Worm (Caenorhabditis elegans) whole organism, young adult: ENCODE measurements around the gene T14G11.1.

Experiments used
- B0261.1 ChIP-seq: sonication (generic microtip); optimal IDR thresholded peaks from 2 replicates; lab custom pipeline; 2016; ENCODE audit warnings: mild to moderate bottlenecking, missing genetic modification characterization, moderate library complexity, missing compliant biosample characterization
- B0336.3 ChIP-seq: fragments of 200-800 bp; sonication (Bioruptor generic); IDR thresholded peaks from 2 replicates; pipeline ENCODE4 v1.3.6; 2022; ENCODE audit warnings: missing genetic modification characterization, missing compliant biosample characterization
- C06A6.2 ChIP-seq: fragments of 200-800 bp; sonication (Bioruptor generic); conservative IDR thresholded peaks from 2 replicates; pipeline ENCODE4 v1.3.6; 2022; ENCODE audit warnings: missing genetic modification characterization, missing compliant biosample characterization
- C17E4.6 ChIP-seq: fragments of 200-800 bp; sonication (Bioruptor generic); IDR thresholded peaks from 2 replicates; pipeline ENCODE4 v1.3.6; 2022; ENCODE audit warnings: missing genetic modification reagents, missing genetic modification characterization, missing compliant biosample characterization
- F37B4.10 ChIP-seq: fragments of 200-800 bp; sonication (Bioruptor generic); IDR thresholded peaks from 2 replicates; pipeline ENCODE4 v1.3.6; 2022; ENCODE audit warnings: missing genetic modification characterization, missing compliant biosample characterization
- F49E8.2 ChIP-seq: sonication (generic microtip); optimal IDR thresholded peaks from 3 replicates; lab custom pipeline; 2017; ENCODE audit warnings: missing genetic modification characterization, mild to moderate bottlenecking, missing compliant biosample characterization, antibody characterized with exemption, moderate library complexity; ENCODE audit not compliant: insufficient read depth
- F57A8.1 ChIP-seq: fragments of 200-800 bp; sonication (Bioruptor generic); optimal IDR thresholded peaks from 2 replicates; lab custom pipeline; 2018; ENCODE audit warnings: mild to moderate bottlenecking, missing genetic modification characterization, moderate library complexity, missing compliant biosample characterization
- F57C9.4 ChIP-seq: sonication (generic microtip); optimal IDR thresholded peaks from 2 replicates; lab custom pipeline; 2017; ENCODE audit warnings: mild to moderate bottlenecking, missing genetic modification characterization, missing compliant biosample characterization
- atf-7 ChIP-seq: sonication (generic microtip); optimal IDR thresholded peaks from 2 replicates; lab custom pipeline; 2017; ENCODE audit warnings: mild to moderate bottlenecking, missing genetic modification characterization, missing compliant biosample characterization
- bed-2 ChIP-seq: fragments of 200-800 bp; sonication (Bioruptor generic); IDR thresholded peaks from 2 replicates; pipeline ENCODE4 v1.3.6; 2022; ENCODE audit warnings: missing genetic modification reagents, missing genetic modification characterization, missing compliant biosample characterization
- ccch-3 ChIP-seq: fragments of 200-800 bp; sonication (Bioruptor generic); optimal IDR thresholded peaks from 2 replicates; lab custom pipeline; 2018; ENCODE audit warnings: mild to moderate bottlenecking, missing genetic modification characterization, missing compliant biosample characterization
- ceh-27 ChIP-seq: fragments of 200-800 bp; sonication (Bioruptor generic); optimal IDR thresholded peaks from 2 replicates; lab custom pipeline; 2018; ENCODE audit warnings: mild to moderate bottlenecking, missing genetic modification characterization, moderate library complexity, missing compliant biosample characterization
- die-1 ChIP-seq: sonication (generic microtip); optimal IDR thresholded peaks from 2 replicates; lab custom pipeline; 2016; ENCODE audit warnings: missing genotype, mild to moderate bottlenecking, missing genetic modification characterization, missing compliant biosample characterization
- dox-1 ChIP-seq: fragments of 200-800 bp; sonication (Bioruptor generic); IDR thresholded peaks from 2 replicates; pipeline ENCODE4 v1.3.6; 2022; ENCODE audit warnings: missing genetic modification reagents, missing genetic modification characterization, missing compliant biosample characterization
- dpff-1 ChIP-seq: sonication (generic microtip); optimal IDR thresholded peaks from 2 replicates; lab custom pipeline; 2017; ENCODE audit warnings: mild to moderate bottlenecking, missing genetic modification characterization, missing compliant biosample characterization
- dpl-1 ChIP-seq: fragments of 150-350 bp; optimal IDR thresholded peaks from 2 replicates; lab custom pipeline; 2014; ENCODE audit warnings: missing biosample characterization, missing genetic modification reagents, missing genetic modification characterization
- egl-18 ChIP-seq: fragments of 200-800 bp; sonication (Bioruptor generic); IDR thresholded peaks from 2 replicates; pipeline ENCODE4 v1.3.6; 2022; ENCODE audit warnings: missing genetic modification reagents, missing genetic modification characterization, missing compliant biosample characterization
- egrh-3 ChIP-seq: fragments of 200-800 bp; sonication (Bioruptor generic); IDR thresholded peaks from 2 replicates; pipeline ENCODE4 v1.3.6; 2022; ENCODE audit warnings: missing genetic modification reagents, missing genetic modification characterization, missing compliant biosample characterization
- ekl-4 ChIP-seq: fragments of 200-800 bp; sonication (Bioruptor generic); IDR thresholded peaks from 2 replicates; pipeline ENCODE4 v1.3.6; 2022; ENCODE audit warnings: missing genetic modification reagents, missing genetic modification characterization, missing compliant biosample characterization
- gei-17 ChIP-seq: fragments of 200-800 bp; sonication (Bioruptor generic); optimal IDR thresholded peaks from 2 replicates; lab custom pipeline; 2018; ENCODE audit warnings: mild to moderate bottlenecking, missing genetic modification characterization, missing compliant biosample characterization
- him-1 ChIP-seq: sonication (generic microtip); optimal IDR thresholded peaks from 2 replicates; lab custom pipeline; 2016; ENCODE audit warnings: missing genotype, missing genetic modification reagents, missing genetic modification characterization, missing compliant biosample characterization
- hlh-12 ChIP-seq: sonication (generic microtip); optimal IDR thresholded peaks from 2 replicates; lab custom pipeline; 2016; ENCODE audit warnings: missing genetic modification characterization, missing compliant biosample characterization
- hmg-1.2 ChIP-seq: fragments of 200-800 bp; sonication (Bioruptor generic); IDR thresholded peaks from 2 replicates; pipeline ENCODE4 v1.3.6; 2022; ENCODE audit warnings: missing genetic modification reagents, missing genetic modification characterization, missing compliant biosample characterization
- hsf-1 ChIP-seq: fragments of 200-800 bp; sonication (Bioruptor generic); IDR thresholded peaks from 2 replicates; pipeline ENCODE4 v1.3.6; 2022; ENCODE audit warnings: missing genetic modification reagents, missing genetic modification characterization, missing compliant biosample characterization
- let-607 ChIP-seq, 2 experiments: fragments of 200-800 bp in 1 of 2; sonication (Bioruptor generic) in 1 of 2; sonication (generic microtip) in 1 of 2; optimal IDR thresholded peaks; 2 replicates each; lab custom pipeline; 2016 to 2018; ENCODE audit warnings: mild to moderate bottlenecking in 2 of 2, missing compliant biosample characterization in 2 of 2, missing genetic modification characterization in 2 of 2, moderate library complexity in 2 of 2, missing genotype in 1 of 2
- lir-1 ChIP-seq: fragments of 200-800 bp; sonication (Bioruptor generic); conservative IDR thresholded peaks from 2 replicates; pipeline ENCODE4 v1.3.6; 2022; ENCODE audit warnings: missing genetic modification reagents, missing genetic modification characterization, missing compliant biosample characterization
- madf-10 ChIP-seq: sonication (generic microtip); optimal IDR thresholded peaks from 2 replicates; lab custom pipeline; 2016; ENCODE audit warnings: mild to moderate bottlenecking, missing genetic modification characterization, missing compliant biosample characterization
- madf-8 ChIP-seq: fragments of 200-800 bp; sonication (Bioruptor generic); conservative IDR thresholded peaks from 2 replicates; pipeline ENCODE4 v1.3.6; 2022; ENCODE audit warnings: missing genetic modification reagents, missing genetic modification characterization, missing compliant biosample characterization
- mes-4 ChIP-seq: sonication (generic microtip); optimal IDR thresholded peaks from 2 replicates; lab custom pipeline; 2016; ENCODE audit warnings: missing genotype, missing genetic modification characterization, missing compliant biosample characterization
- mxl-1 ChIP-seq: sonication (generic microtip); optimal IDR thresholded peaks from 2 replicates; lab custom pipeline; 2016; ENCODE audit warnings: missing genetic modification characterization, missing compliant biosample characterization
- nhr-80 ChIP-seq: sonication (generic microtip); optimal IDR thresholded peaks from 2 replicates; lab custom pipeline; 2016; ENCODE audit warnings: missing genetic modification characterization, missing compliant biosample characterization
- nhr-90 ChIP-seq: sonication (generic microtip); optimal IDR thresholded peaks from 2 replicates; lab custom pipeline; 2016; ENCODE audit warnings: missing genotype, mild to moderate bottlenecking, missing genetic modification characterization, missing compliant biosample characterization
- pbrm-1 ChIP-seq: fragments of 200-800 bp; sonication (Bioruptor generic); IDR thresholded peaks from 2 replicates; pipeline ENCODE4 v1.3.6; 2022; ENCODE audit warnings: missing genetic modification reagents, missing genetic modification characterization, missing compliant biosample characterization
- pha-4 ChIP-seq: fragments of 150-350 bp; sonication (generic microtip); optimal IDR thresholded peaks from 2 replicates; lab custom pipeline; 2014; ENCODE audit warnings: missing biosample characterization, missing genetic modification reagents, missing genetic modification characterization
- snpc-1.1 ChIP-seq: sonication (generic microtip); optimal IDR thresholded peaks from 2 replicates; lab custom pipeline; 2017; ENCODE audit warnings: missing genetic modification characterization, mild to moderate bottlenecking, missing compliant biosample characterization, antibody characterized with exemption, moderate library complexity, missing genotype, missing genetic modification reagents; ENCODE audit not compliant: insufficient read depth
- snpc-1.3 ChIP-seq: sonication (generic microtip); optimal IDR thresholded peaks from 2 replicates; lab custom pipeline; 2017; ENCODE audit warnings: missing genetic modification characterization, mild to moderate bottlenecking, missing compliant biosample characterization, antibody characterized with exemption, moderate library complexity, missing genotype, missing genetic modification reagents; ENCODE audit not compliant: insufficient read depth
- snpc-3.4 ChIP-seq: sonication (generic microtip); optimal IDR thresholded peaks from 2 replicates; lab custom pipeline; 2017; ENCODE audit warnings: missing genetic modification characterization, mild to moderate bottlenecking, missing compliant biosample characterization, antibody characterized with exemption, moderate library complexity, missing genotype, missing genetic modification reagents
- tbp1 ChIP-seq: fragments of 200-800 bp; sonication (Bioruptor generic); optimal IDR thresholded peaks from 2 replicates; lab custom pipeline; 2018; ENCODE audit warnings: mild to moderate bottlenecking, missing genetic modification characterization, missing compliant biosample characterization
- unc-62 ChIP-seq: fragments of 150-350 bp; optimal IDR thresholded peaks from 2 replicates; lab custom pipeline; 2014; ENCODE audit warnings: missing biosample characterization, missing genetic modification reagents, missing genetic modification characterization
- zfh-2 ChIP-seq: fragments of 200-800 bp; sonication (Bioruptor generic); conservative IDR thresholded peaks from 2 replicates; pipeline ENCODE4 v1.3.6; 2022; ENCODE audit warnings: missing genetic modification reagents, missing genetic modification characterization, missing compliant biosample characterization
- ztf-26 ChIP-seq: sonication (generic microtip); optimal IDR thresholded peaks from 2 replicates; lab custom pipeline; 2017; ENCODE audit warnings: missing genetic modification characterization, missing compliant biosample characterization
- ztf-28 ChIP-seq: fragments of 200-800 bp; sonication (Bioruptor generic); IDR thresholded peaks from 2 replicates; pipeline ENCODE4 v1.3.6; 2022; ENCODE audit warnings: missing genetic modification reagents, missing genetic modification characterization, missing compliant biosample characterization
- ztf-3 ChIP-seq: fragments of 200-800 bp; sonication (Bioruptor generic); optimal IDR thresholded peaks from 2 replicates; lab custom pipeline; 2018; ENCODE audit warnings: mild to moderate bottlenecking, missing genetic modification characterization, missing compliant biosample characterization

T14G11.1 gene

DNA sequence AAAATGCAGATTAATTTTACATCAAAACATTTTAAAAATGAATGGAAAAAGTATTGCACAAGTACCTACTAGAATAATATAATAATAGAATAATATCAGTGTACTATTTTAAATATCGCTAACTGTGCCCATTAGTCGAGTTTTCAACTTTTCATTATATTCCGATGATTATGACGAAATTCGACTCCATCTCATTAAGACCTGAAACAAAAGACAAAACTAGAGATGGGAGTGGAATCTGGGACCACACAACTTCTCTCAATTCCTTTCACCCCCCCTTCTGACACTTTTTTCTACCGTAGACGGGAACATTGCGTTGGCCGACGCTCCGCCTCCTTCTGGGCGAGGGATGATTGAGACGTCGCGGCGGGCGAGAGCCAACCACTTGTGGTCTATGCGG is 15.5 kb upstream of the T14G11.1 start, which contains the start of gene ser-7:
ser-7 (plus strand) TSS at position 301 of the 400 bp plus-strand sequence.
- TF ChIP-seq hlh-12 (tag; lab: Kevin White, UChicago) (no peak), let-607 (tag; optimal IDR thresholded peaks at IDR 0.05; lab: Kevin White, UChicago) (no peak), F37B4.10 (GFP tag; lab: Robert Waterston, UW) (no peak), unc-62 (GFP tag; lab: Kevin White, UChicago) (no peak), hmg-1.2 (no peak)
- TF ChIP-seq, all 124 proteins: peak for 0

DNA sequence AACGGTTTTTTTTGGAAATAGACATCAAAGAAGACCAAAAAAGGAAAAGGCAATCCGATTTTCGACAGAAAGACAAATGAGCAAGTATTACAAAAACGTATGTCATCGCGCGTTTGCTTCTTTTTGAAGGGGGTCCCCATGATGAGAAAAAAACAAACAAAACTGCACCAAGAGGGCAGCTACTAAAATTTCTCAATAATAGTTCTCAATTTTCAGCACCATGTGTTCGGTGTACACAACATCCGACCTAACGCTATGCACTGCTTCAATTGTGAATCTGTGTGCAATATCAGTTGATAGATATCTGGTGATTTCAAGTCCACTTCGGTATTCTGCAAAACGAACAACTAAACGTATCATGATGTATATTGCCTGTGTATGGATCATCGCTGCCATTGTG is 14.3 kb upstream of the T14G11.1 start:
- no peak for TF ChIP-seq madf-8
- TF ChIP-seq madf-10 (tag; lab: Kevin White, UChicago), result no peak
- no peak for TF ChIP-seq B0261.1 (tag; lab: Kevin White, UChicago)
- TF ChIP-seq die-1 (tag; lab: Kevin White, UChicago), result no peak
- no peak for TF ChIP-seq nhr-80

DNA sequence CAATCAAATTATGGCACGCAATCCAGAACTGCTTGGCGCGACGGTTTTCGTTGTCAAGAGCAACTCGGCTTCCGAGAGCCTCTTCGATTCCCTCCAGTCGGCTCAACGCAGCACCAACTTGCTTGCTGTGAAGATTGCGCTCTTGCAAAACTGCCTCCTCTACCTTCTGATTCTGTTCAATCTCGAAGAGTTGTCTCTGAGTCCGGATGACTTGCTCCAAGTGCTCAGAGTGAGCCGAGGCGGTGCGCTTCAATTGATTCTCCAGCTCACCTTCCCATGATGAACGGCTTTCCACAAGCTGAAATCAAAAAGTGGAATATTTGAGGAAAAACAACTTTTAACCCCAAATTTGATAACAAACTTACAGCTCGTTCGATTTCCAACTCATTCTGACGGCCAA is 4.3 kb upstream of the T14G11.1 start:
- TF ChIP-seq gei-17 (GFP tag; lab: Kevin White, UChicago), result no peak
- peak; percentile 48 for TF ChIP-seq zfh-2 (GFP tag; lab: Robert Waterston, UW)
- TF ChIP-seq, all 124 proteins: peak for 1

DNA sequence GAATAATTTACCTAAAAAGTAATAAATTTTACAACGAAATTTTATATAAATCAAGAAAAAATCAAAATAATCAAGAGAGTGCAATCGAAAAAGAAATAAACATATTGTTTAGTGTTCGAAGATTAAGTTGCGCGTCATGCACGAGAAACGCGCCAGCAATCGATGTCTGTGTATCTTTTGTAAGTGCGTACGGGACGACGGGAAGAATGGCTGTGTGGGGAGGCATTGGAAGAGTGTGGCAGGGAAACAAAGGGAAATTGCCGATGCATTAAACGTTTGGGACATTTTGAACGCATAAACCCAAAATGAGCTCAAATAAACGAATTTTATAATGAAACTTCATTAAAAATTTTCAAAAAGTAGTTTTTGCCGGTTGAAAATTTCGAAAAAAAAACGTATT is 1.6 kb upstream of the T14G11.1 start, which contains the start of gene immt-1:
immt-1 (minus strand) TSS at position 11 of the 400 bp plus-strand sequence.
- TF ChIP-seq C06A6.2 (no peak), pbrm-1 (GFP tag; lab: Robert Waterston, UW) (0 out of 2 replicates have a peak, but pooled peaks have one; percentile 17), hsf-1 (GFP tag; lab: Robert Waterston, UW) (no peak), F57A8.1 (GFP tag; lab: Kevin White, UChicago) (no peak), nhr-90 (no peak), snpc-1.3 (tag; lab: Kevin White, UChicago) (no peak), him-1 (tag; lab: Kevin White, UChicago) (no peak), lir-1 (GFP tag; lab: Robert Waterston, UW) (no peak), dpff-1 (tag; lab: Kevin White, UChicago) (no peak), dpl-1 (no peak), egl-18 (GFP tag; lab: Robert Waterston, UW) (0 out of 2 replicates have a peak, but pooled peaks have one; percentile 43), C17E4.6 (GFP tag; lab: Robert Waterston, UW) (no peak), ztf-3 (GFP tag; lab: Kevin White, UChicago) (no peak), B0336.3 (GFP tag; lab: Robert Waterston, UW) (no peak), F49E8.2 (tag; lab: Kevin White, UChicago) (no peak), F57C9.4 (tag; lab: Kevin White, UChicago) (no peak), mes-4 (tag; lab: Kevin White, UChicago) (no peak), ekl-4 (no peak), snpc-3.4 (tag; lab: Kevin White, UChicago) (no peak), F37B4.10 (GFP tag; lab: Robert Waterston, UW) (no peak), ceh-27 (peak; percentile 74), mxl-1 (tag; lab: Kevin White, UChicago) (no peak), pha-4 (tag; lab: Kevin White, UChicago) (no peak), ccch-3 (GFP tag; lab: Kevin White, UChicago) (no peak), madf-10 (tag; lab: Kevin White, UChicago) (peak; percentile 13), egrh-3 (GFP tag; lab: Robert Waterston, UW) (no peak), bed-2 (GFP tag; lab: Robert Waterston, UW) (no peak), ztf-26 (tag; lab: Kevin White, UChicago) (no peak), ztf-28 (GFP tag; lab: Robert Waterston, UW) (no peak), dox-1 (GFP tag; lab: Robert Waterston, UW) (peak; percentile 84), snpc-1.1 (tag; lab: Kevin White, UChicago) (no peak), atf-7 (tag; lab: Kevin White, UChicago) (no peak), zfh-2 (GFP tag; lab: Robert Waterston, UW) (no peak; the same call in 1 of the 2 replicates), tbp1 (GFP tag; lab: Kevin White, UChicago) (peak; percentile 32)
